Fruit fly (Drosophila melanogaster): Measurements from ENCODE around the gene Send2.

DNA sequence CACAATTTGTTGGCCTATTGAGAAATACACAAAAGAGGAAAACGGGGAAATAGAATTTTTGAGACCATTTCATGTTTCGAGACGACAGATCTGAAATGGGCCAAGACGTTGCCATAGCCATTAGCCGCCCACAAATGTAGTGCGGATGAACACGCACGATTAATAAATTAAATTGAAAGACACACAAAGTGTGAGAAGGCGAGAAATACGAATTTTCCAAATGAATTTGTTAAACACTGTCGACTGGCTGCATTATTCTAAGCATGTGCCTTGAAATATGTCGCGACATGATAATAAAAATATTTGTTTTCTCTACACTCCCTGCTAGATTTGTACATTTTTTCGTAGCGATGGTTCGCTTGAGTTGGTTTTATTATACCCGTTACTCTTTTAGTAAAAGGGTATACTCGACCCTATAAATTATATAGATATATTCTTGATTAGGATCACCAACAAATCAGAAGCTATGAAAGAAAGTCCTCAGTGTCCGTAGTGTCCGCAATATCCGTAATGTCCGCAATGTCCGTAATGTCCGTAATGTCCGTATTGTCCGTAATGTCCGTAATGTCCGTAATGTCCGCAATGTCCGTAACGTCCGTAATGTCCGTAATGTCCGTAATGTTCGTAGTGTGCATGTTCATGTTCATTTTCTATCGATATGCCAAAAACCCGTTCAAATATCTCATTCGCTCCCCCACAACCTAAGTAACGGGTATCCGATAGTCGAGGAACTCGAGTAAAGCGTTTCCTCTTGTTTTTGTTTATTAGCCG lies 30.2 kb upstream of the Send2 start:
- no peak for TF ChIP-seq Sin3A (optimal IDR thresholded peaks at IDR 0.05)
- no peak for TF ChIP-seq Myc (optimal IDR thresholded peaks at IDR 0.05)
- TF ChIP-seq psq (optimal IDR thresholded peaks at IDR 0.05): no peak
- no peak for TF ChIP-seq h (optimal IDR thresholded peaks at IDR 0.05)

All from Kc167 (cell line).